Fruit fly (Drosophila melanogaster): ENCODE data around the gene Rga.
A peak's percentile ranks its signal among the peaks of the same experiment; 100 is the strongest.

The Rga gene

DNA sequence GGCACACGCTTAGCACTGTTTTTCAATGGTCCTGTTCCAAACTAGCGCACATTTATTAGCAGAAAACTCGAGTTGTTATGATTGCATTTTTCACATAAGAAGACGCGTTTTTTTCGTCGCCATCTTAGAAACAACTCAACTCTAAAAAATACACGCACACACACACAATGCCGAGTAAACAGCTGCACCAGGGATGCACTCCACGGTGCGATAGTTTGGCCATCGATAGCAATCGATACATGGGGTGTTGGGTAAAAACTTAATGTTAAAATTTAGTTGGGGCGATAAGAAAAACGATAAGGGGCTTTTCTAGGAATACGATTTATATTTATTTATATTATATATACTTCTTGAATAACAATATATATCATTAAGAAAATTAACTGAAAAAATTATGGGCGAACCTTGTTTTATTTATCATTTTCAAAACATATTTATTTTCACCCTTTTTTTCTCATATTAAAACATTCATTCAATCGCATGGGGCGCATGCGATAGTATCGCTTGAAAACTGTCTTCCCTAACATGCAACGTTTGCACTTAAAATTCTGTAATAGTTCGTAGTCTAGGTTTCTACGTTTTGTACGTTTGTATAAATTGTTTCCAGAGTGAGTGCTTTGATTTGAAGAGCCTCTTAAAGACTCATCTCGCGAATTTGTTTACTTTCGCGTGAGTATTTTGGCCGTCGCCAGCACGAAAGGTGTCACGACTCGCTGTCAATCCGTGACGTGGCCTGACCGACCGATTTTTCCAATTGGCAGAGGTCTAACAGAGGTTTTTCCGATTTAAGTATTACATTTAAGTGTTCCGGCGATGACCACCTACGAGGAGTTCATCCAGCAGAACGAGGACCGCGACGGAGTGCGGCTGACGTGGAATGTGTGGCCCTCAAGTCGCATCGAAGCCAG lies 35.9 kb upstream of the Rga start, which contains the start of the genes MTA1-like and Sec23 (continued):
- 0 out of 3 replicates have a peak, but pooled peaks have one; percentile 20 for TF ChIP-seq Dbx (GFP tag; IDR thresholded peaks at IDR 0.05)
- no peak for TF ChIP-seq CG1832 (GFP tag; optimal IDR thresholded peaks at IDR 0.05)
- peak; percentile 49; the same call in 1 of the 2 replicates for TF ChIP-seq ssp (GFP tag; IDR thresholded peaks at IDR 0.05)
- no peak for TF ChIP-seq CG4328 (GFP tag; optimal IDR thresholded peaks at IDR 0.05)
- peak; percentile 82 for TF ChIP-seq Dref (GFP tag; IDR thresholded peaks at IDR 0.05)
- no peak for TF ChIP-seq dati (GFP tag; IDR thresholded peaks at IDR 0.05)
- TF ChIP-seq tio (GFP tag; optimal IDR thresholded peaks at IDR 0.05): no peak
- TF ChIP-seq cato (GFP tag; optimal IDR thresholded peaks at IDR 0.05; ENCODE audit: borderline replicate concordance): no peak
- TF ChIP-seq CG11398 (GFP tag; optimal IDR thresholded peaks at IDR 0.05): no peak
- no peak for TF ChIP-seq so (GFP tag; IDR thresholded peaks at IDR 0.05)
- peak; percentile 68; the same call in 1 of the 2 replicates for TF ChIP-seq CG6272 (GFP tag; IDR thresholded peaks at IDR 0.05)
- TF ChIP-seq CG12219 (GFP tag; optimal IDR thresholded peaks at IDR 0.05): no peak
- peak; percentile 53 for TF ChIP-seq Meics (GFP tag; optimal IDR thresholded peaks at IDR 0.05)
- TF ChIP-seq Max (GFP tag; optimal IDR thresholded peaks at IDR 0.05): peak; percentile 50
- TF ChIP-seq gro (GFP tag; optimal IDR thresholded peaks at IDR 0.05): no peak
- no peak for TF ChIP-seq Camta (GFP tag; optimal IDR thresholded peaks at IDR 0.05)
- peak; percentile 79 for TF ChIP-seq nmo (GFP tag; optimal IDR thresholded peaks at IDR 0.05)
- TF ChIP-seq CG13775 (GFP tag; optimal IDR thresholded peaks at IDR 0.05): peak; percentile 81
- TF ChIP-seq CG30020 (tag; optimal IDR thresholded peaks at IDR 0.05): peak; percentile 78
- TF ChIP-seq CG11085 (GFP tag; IDR thresholded peaks at IDR 0.05): no peak
- peak; percentile 44 for TF ChIP-seq az2 (GFP tag; optimal IDR thresholded peaks at IDR 0.05)
- TF ChIP-seq CG12104 (GFP tag; optimal IDR thresholded peaks at IDR 0.05): peak; percentile 53
- no peak for TF ChIP-seq wdn (GFP tag; IDR thresholded peaks at IDR 0.05)
- TF ChIP-seq CG12659 (GFP tag; optimal IDR thresholded peaks at IDR 0.05): peak; percentile 87
- TF ChIP-seq CG7786 (GFP tag; optimal IDR thresholded peaks at IDR 0.05): no peak
- no peak for TF ChIP-seq Xrp1 (GFP tag; IDR thresholded peaks at IDR 0.05)
- TF ChIP-seq CG6254 (GFP tag; optimal IDR thresholded peaks at IDR 0.05): no peak
- TF ChIP-seq Deaf1 (tag; optimal IDR thresholded peaks at IDR 0.05): peak; percentile 19
- peak; percentile 33 for TF ChIP-seq NfI (GFP tag; optimal IDR thresholded peaks at IDR 0.05)
- peak; percentile 60 for TF ChIP-seq corto (GFP tag; optimal IDR thresholded peaks at IDR 0.05)
- no peak for TF ChIP-seq toy (GFP tag; IDR thresholded peaks at IDR 0.05)
- no peak for TF ChIP-seq peb (GFP tag; IDR thresholded peaks at IDR 0.05)
- TF ChIP-seq CG12744 (GFP tag; optimal IDR thresholded peaks at IDR 0.05): no peak
- TF ChIP-seq ttk (GFP tag; IDR thresholded peaks at IDR 0.05): peak; percentile 37; the same call in 1 of the 2 replicates
- TF ChIP-seq CG34376 (GFP tag; optimal IDR thresholded peaks at IDR 0.05): peak; percentile 46
- no peak for TF ChIP-seq pum (GFP tag; optimal IDR thresholded peaks at IDR 0.05)
- TF ChIP-seq Myb (GFP tag; optimal IDR thresholded peaks at IDR 0.05): no peak
- TF ChIP-seq CG9932 (GFP tag; IDR thresholded peaks at IDR 0.05): peak; percentile 80
- peak in 1 of 2 experiments; percentile 81 for TF ChIP-seq crp (GFP tag; optimal IDR thresholded peaks at IDR 0.05)
- TF ChIP-seq CG10565 (GFP tag; optimal IDR thresholded peaks at IDR 0.05): no peak
- TF ChIP-seq CG18011 (GFP tag; optimal IDR thresholded peaks at IDR 0.05): peak; percentile 27
- TF ChIP-seq D19A (tag; optimal IDR thresholded peaks at IDR 0.05): peak; percentile 36
- no peak; the same call in 1 of the 2 replicates for TF ChIP-seq rib (GFP tag; IDR thresholded peaks at IDR 0.05)
- TF ChIP-seq CG13287 (GFP tag; IDR thresholded peaks at IDR 0.05; ENCODE audit: partially characterized antibody): peak; percentile 90
- TF ChIP-seq Vsx1 (GFP tag; optimal IDR thresholded peaks at IDR 0.05): peak; percentile 37
- 0 out of 2 replicates have a peak, but pooled peaks have one; percentile 19 for TF ChIP-seq ranshi (GFP tag; IDR thresholded peaks at IDR 0.05)
- TF ChIP-seq CG8359 (GFP tag; optimal IDR thresholded peaks at IDR 0.05; ENCODE audit: borderline replicate concordance): no peak
- peak; percentile 95 for TF ChIP-seq vnd (GFP tag; IDR thresholded peaks at IDR 0.05; ENCODE audit: partially characterized antibody)

Measured in whole organism, embryonic.